Worm (Caenorhabditis elegans): ENCODE results near the gene nol-56.

ce11 chrV:10320101-10320761 lies 32.5 kb downstream of the nol-56 start, which contains the start of the genes gna-1 and B0024.13:
- no peak for TF ChIP-seq nhr-28 (tag; optimal IDR thresholded peaks at IDR 0.05)
- TF ChIP-seq ztf-11 (tag; optimal IDR thresholded peaks at IDR 0.05): peak in 1 of 2 experiments; percentile 86
- TF ChIP-seq nhr-11 (tag; optimal IDR thresholded peaks at IDR 0.05): no peak
- TF ChIP-seq rnt-1 (tag; optimal IDR thresholded peaks at IDR 0.05): peak; percentile 97
- TF ChIP-seq snpc-4 (tag; optimal IDR thresholded peaks at IDR 0.05): peak; percentile 5
- TF ChIP-seq elt-3 (tag; optimal IDR thresholded peaks at IDR 0.05): no peak
- TF ChIP-seq blmp-1 (tag; optimal IDR thresholded peaks at IDR 0.05): peak; percentile 60
- no peak for TF ChIP-seq ets-5 (GFP tag; IDR thresholded peaks at IDR 0.05)
- TF ChIP-seq nhr-237 (tag; optimal IDR thresholded peaks at IDR 0.05): no peak
- TF ChIP-seq ama-1 (optimal IDR thresholded peaks at IDR 0.05): no peak
- peak; percentile 69 for TF ChIP-seq fkh-8 (tag; optimal IDR thresholded peaks at IDR 0.05)
- TF ChIP-seq mep-1 (tag; optimal IDR thresholded peaks at IDR 0.05): peak; percentile 72
